Fruit fly (Drosophila melanogaster) whole organism, embryonic: Measurements from ENCODE around the gene CG11596.

Experiments used
- CG10366 ChIP-seq: fragments of 200-800 bp; sonication (Bioruptor generic); IDR thresholded peaks from 2 replicates; pipeline ENCODE4 v1.3.6; 2022; ENCODE audit warnings: missing biosample characterization, missing genetic modification characterization
- Dip3 ChIP-seq: fragments of 200-800 bp; sonication (Bioruptor generic); optimal IDR thresholded peaks from 3 replicates; lab custom pipeline; 2016; ENCODE audit warnings: missing biosample characterization, missing genetic modification characterization
- dm ChIP-seq: fragments of 200-800 bp; sonication (Bioruptor generic); optimal IDR thresholded peaks from 3 replicates; lab custom pipeline; 2016; ENCODE audit warnings: missing biosample characterization, missing genetic modification characterization

- TF ChIP-seq CG10366 (GFP tag; lab: Robert Waterston, UW) (no peak), dm (GFP tag; lab: Kevin White, UChicago) (no peak), Dip3 (GFP tag; lab: Kevin White, UChicago) (no peak)
Measured at dm6 chrX:1963192-1963590, 35.7 kb downstream of the CG11596 start.
